Fruit fly (Drosophila melanogaster) whole organism, embryonic: Measurements from ENCODE around the gene CG33502.

Experiments used
- CG2712 ChIP-seq: fragments of 200-800 bp; optimal IDR thresholded peaks from 3 replicates; lab custom pipeline; 2019; ENCODE audit warnings: missing biosample characterization, mild to moderate bottlenecking, missing genetic modification characterization, moderate library complexity
- CG3065 ChIP-seq: fragments of 200-800 bp; sonication (Bioruptor generic); optimal IDR thresholded peaks from 2 replicates; lab custom pipeline; 2016; ENCODE audit warnings: missing biosample characterization, missing genetic modification characterization
- CG31441 ChIP-seq: fragments of 200-800 bp; sonication (Bioruptor generic); IDR thresholded peaks from 2 replicates; pipeline ENCODE4 v1.3.6; 2022; ENCODE audit warnings: missing biosample characterization, missing genetic modification characterization
- CG6272 ChIP-seq: fragments of 200-800 bp; sonication (Bioruptor generic); IDR thresholded peaks from 2 replicates; pipeline ENCODE4 v1.3.6; 2022; ENCODE audit warnings: missing biosample characterization, missing genetic modification characterization
- Ssrp ChIP-seq: fragments of 200-800 bp; sonication (Bioruptor generic); optimal IDR thresholded peaks from 2 replicates; lab custom pipeline; 2018; ENCODE audit warnings: missing biosample characterization, mild to moderate bottlenecking, missing genetic modification characterization, moderate library complexity
- ac ChIP-seq: fragments of 200-800 bp; sonication (Bioruptor generic); optimal IDR thresholded peaks from 3 replicates; lab custom pipeline; 2017; ENCODE audit warnings: missing biosample characterization, mild to moderate bottlenecking, missing genetic modification characterization
- stc ChIP-seq: fragments of 200-800 bp; sonication (Bioruptor generic); IDR thresholded peaks from 2 replicates; pipeline ENCODE4 v1.3.6; 2022; ENCODE audit warnings: missing biosample characterization, missing genetic modification characterization

DNA sequence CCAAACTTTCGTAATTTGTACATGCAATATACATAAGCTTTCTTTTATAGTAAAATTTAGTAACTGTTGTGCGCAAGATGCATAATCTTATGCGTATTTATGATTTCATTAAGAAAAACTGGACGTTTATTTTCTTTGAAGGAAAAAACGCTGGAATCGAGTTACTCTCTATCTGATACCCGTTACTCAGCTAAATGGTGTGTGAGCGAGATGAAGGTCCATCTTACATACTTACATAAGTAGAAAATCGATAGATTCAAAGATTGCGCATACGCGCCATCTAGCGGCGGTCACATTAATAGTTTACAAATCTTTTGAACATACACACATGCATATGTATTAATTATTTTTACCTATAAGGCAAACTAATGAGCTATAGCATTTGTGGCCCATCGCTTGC lies 5.8 kb downstream of the CG33502 start:
- TF ChIP-seq CG2712 (tag; lab: Kevin White, UChicago) (no peak), CG6272 (GFP tag; lab: Robert Waterston, UW) (no peak), ac (no peak), stc (GFP tag; lab: Robert Waterston, UW) (no peak), Ssrp (no peak), CG31441 (GFP tag; lab: Robert Waterston, UW) (no peak), CG3065 (no peak)
